Fruit fly (Drosophila melanogaster) whole organism, embryonic: Measurements from ENCODE around the gene ClC-c.

Source experiments
- CG11560 ChIP-seq: fragments of 200-800 bp; sonication (Bioruptor generic); IDR thresholded peaks from 3 replicates; pipeline ENCODE4 v1.3.6; 2022; ENCODE audit warnings: missing biosample characterization, missing genetic modification characterization
- CG12236 ChIP-seq: fragments of 200-800 bp; sonication (Bioruptor generic); optimal IDR thresholded peaks from 2 replicates; lab custom pipeline; 2016; ENCODE audit warnings: missing biosample characterization, missing genetic modification characterization
- CG12942 ChIP-seq: fragments of 200-800 bp; sonication (Bioruptor generic); optimal IDR thresholded peaks from 3 replicates; lab custom pipeline; 2016; ENCODE audit warnings: missing biosample characterization, missing genetic modification characterization
- CG14441 ChIP-seq: fragments of 200-800 bp; sonication (Bioruptor generic); IDR thresholded peaks from 2 replicates; pipeline ENCODE4 v1.3.6; 2022; ENCODE audit warnings: missing biosample characterization, missing genetic modification characterization
- CG15514 ChIP-seq: fragments of 200-800 bp; sonication (Bioruptor generic); optimal IDR thresholded peaks from 3 replicates; lab custom pipeline; 2017; ENCODE audit warnings: missing biosample characterization, missing genetic modification characterization, mild to moderate bottlenecking, moderate library complexity, missing genetic modification reagents
- CG17328 ChIP-seq: fragments of 200-800 bp; sonication (Bioruptor generic); IDR thresholded peaks from 2 replicates; pipeline ENCODE4 v1.3.6; 2022; ENCODE audit warnings: missing biosample characterization, missing genetic modification characterization
- CG18476 ChIP-seq: fragments of 200-800 bp; sonication (Bioruptor generic); optimal IDR thresholded peaks from 2 replicates; lab custom pipeline; 2016; ENCODE audit warnings: missing biosample characterization, mild to moderate bottlenecking, missing genetic modification characterization
- CG30020 ChIP-seq: fragments of 200-800 bp; optimal IDR thresholded peaks from 2 replicates; lab custom pipeline; 2019; ENCODE audit warnings: missing biosample characterization, mild to moderate bottlenecking, missing genetic modification characterization, moderate library complexity
- CG3065 ChIP-seq: fragments of 200-800 bp; sonication (Bioruptor generic); optimal IDR thresholded peaks from 2 replicates; lab custom pipeline; 2016; ENCODE audit warnings: missing biosample characterization, missing genetic modification characterization
- CG31441 ChIP-seq: fragments of 200-800 bp; sonication (Bioruptor generic); IDR thresholded peaks from 2 replicates; pipeline ENCODE4 v1.3.6; 2022; ENCODE audit warnings: missing biosample characterization, missing genetic modification characterization
- CG3726 ChIP-seq: fragments of 200-800 bp; sonication (Bioruptor generic); IDR thresholded peaks from 3 replicates; pipeline ENCODE4, ENCODE4 v1.3.6; 2022; ENCODE audit warnings: missing biosample characterization, missing genetic modification characterization
- CG3838 ChIP-seq: fragments of 200-800 bp; sonication (Bioruptor generic); optimal IDR thresholded peaks from 3 replicates; lab custom pipeline; 2016; ENCODE audit warnings: missing biosample characterization, missing genetic modification characterization
- CG5245 ChIP-seq: fragments of 200-800 bp; sonication (Bioruptor generic); optimal IDR thresholded peaks from 3 replicates; lab custom pipeline; 2016; ENCODE audit warnings: missing biosample characterization, missing genetic modification characterization
- CG6683 ChIP-seq: fragments of 200-800 bp; sonication (Bioruptor generic); optimal IDR thresholded peaks from 2 replicates; lab custom pipeline; 2017; ENCODE audit warnings: missing biosample characterization, mild to moderate bottlenecking, missing genetic modification characterization, missing genetic modification reagents
- CG8290 ChIP-seq, 3 experiments: fragments of 200-800 bp; sonication (Bioruptor generic); optimal IDR thresholded peaks; 2 replicates each; lab custom pipeline; 2016 to 2019; ENCODE audit warnings: missing biosample characterization in 3 of 3, missing genetic modification characterization in 3 of 3, mild to moderate bottlenecking in 2 of 3, moderate library complexity in 1 of 3
- CG8359 ChIP-seq: fragments of 200-800 bp; sonication (Bioruptor generic); optimal IDR thresholded peaks from 2 replicates; lab custom pipeline; 2017; ENCODE audit warnings: missing biosample characterization, mild to moderate bottlenecking, missing genetic modification characterization, borderline replicate concordance
- CG9437 ChIP-seq: fragments of 200-800 bp; sonication (Bioruptor generic); optimal IDR thresholded peaks from 2 replicates; lab custom pipeline; 2018; ENCODE audit warnings: missing biosample characterization, mild to moderate bottlenecking, missing genetic modification characterization
- Chrac-16 ChIP-seq: fragments of 200-800 bp; sonication (Bioruptor generic); optimal IDR thresholded peaks from 3 replicates; lab custom pipeline; 2016; ENCODE audit warnings: missing biosample characterization, missing genetic modification characterization
- D19B ChIP-seq: fragments of 200-800 bp; sonication (Bioruptor generic); optimal IDR thresholded peaks from 2 replicates; lab custom pipeline; 2017; ENCODE audit warnings: missing biosample characterization, mild to moderate bottlenecking, missing genetic modification characterization
- Eip74EF ChIP-seq, 2 experiments: fragments of 200-800 bp in 1 of 2; fragments of >200 bp in 1 of 2; sonication (Bioruptor generic) in 1 of 2; optimal IDR thresholded peaks; 2 replicates each; lab custom pipeline; 2017 to 2019; ENCODE audit warnings: missing biosample characterization in 2 of 2, missing genetic modification characterization in 2 of 2, mild to moderate bottlenecking in 1 of 2, moderate library complexity in 1 of 2
- HmgD ChIP-seq: fragments of 200-800 bp; sonication (Bioruptor generic); optimal IDR thresholded peaks from 3 replicates; lab custom pipeline; 2016; ENCODE audit warnings: missing biosample characterization, missing genetic modification characterization
- Jarid2 ChIP-seq: fragments of 200-800 bp; sonication (Bioruptor generic); optimal IDR thresholded peaks from 3 replicates; lab custom pipeline; 2017; ENCODE audit warnings: mild to moderate bottlenecking, missing biosample characterization, missing genetic modification reagents, missing genetic modification characterization
- Meics ChIP-seq: fragments of 200-800 bp; sonication (Bioruptor generic); optimal IDR thresholded peaks from 2 replicates; lab custom pipeline; 2017; ENCODE audit warnings: missing biosample characterization, mild to moderate bottlenecking, missing genetic modification characterization
- Opbp ChIP-seq: fragments of 200-800 bp; sonication (Bioruptor generic); IDR thresholded peaks from 3 replicates; pipeline ENCODE4 v1.3.6; 2022; ENCODE audit warnings: missing biosample characterization, missing genetic modification characterization; ENCODE audit not compliant: partially characterized antibody
- Optix ChIP-seq: fragments of 200-800 bp; sonication (Bioruptor generic); IDR thresholded peaks from 3 replicates; pipeline ENCODE4 v1.3.6; 2022; ENCODE audit warnings: missing biosample characterization, missing genetic modification characterization
- Rx ChIP-seq: fragments of 200-800 bp; sonication (Bioruptor generic); IDR thresholded peaks from 2 replicates; pipeline ENCODE4 v1.3.6; 2022; ENCODE audit warnings: missing biosample characterization, missing genetic modification characterization
- Tbp ChIP-seq: fragments of >200 bp; optimal IDR thresholded peaks from 2 replicates; lab custom pipeline; 2018; ENCODE audit warnings: missing biosample characterization, missing genetic modification characterization
- ash1 ChIP-seq: fragments of 200-800 bp; sonication (Bioruptor generic); optimal IDR thresholded peaks from 2 replicates; lab custom pipeline; 2018; ENCODE audit warnings: missing biosample characterization, mild to moderate bottlenecking, missing genetic modification characterization
- corto ChIP-seq: fragments of 200-800 bp; sonication (Bioruptor generic); optimal IDR thresholded peaks from 2 replicates; lab custom pipeline; 2016; ENCODE audit warnings: missing biosample characterization, mild to moderate bottlenecking, missing genetic modification characterization, moderate library complexity
- dimm ChIP-seq: fragments of 200-800 bp; sonication (Bioruptor generic); IDR thresholded peaks from 2 replicates; pipeline ENCODE4 v1.3.6; 2022; ENCODE audit warnings: missing biosample characterization, missing genetic modification characterization
- dpn ChIP-seq, 2 experiments: fragments of 200-800 bp; sonication (Bioruptor generic); optimal IDR thresholded peaks; 3 replicates each; lab custom pipeline; 2016; ENCODE audit warnings: missing biosample characterization in 2 of 2, missing genetic modification characterization in 2 of 2
- exex ChIP-seq: fragments of 200-800 bp; sonication (Bioruptor generic); optimal IDR thresholded peaks from 4 replicates; lab custom pipeline; 2018; ENCODE audit warnings: missing biosample characterization, mild to moderate bottlenecking, missing genetic modification characterization, moderate library complexity
- fd96Cb ChIP-seq: fragments of 200-800 bp; sonication (Bioruptor generic); optimal IDR thresholded peaks from 2 replicates; lab custom pipeline; 2018; ENCODE audit warnings: missing biosample characterization, mild to moderate bottlenecking, missing genetic modification characterization, moderate library complexity
- gsb-n ChIP-seq: fragments of 200-800 bp; sonication (Bioruptor generic); optimal IDR thresholded peaks from 3 replicates; lab custom pipeline; 2018; ENCODE audit warnings: missing biosample characterization, mild to moderate bottlenecking, missing genetic modification characterization
- nerfin-2 ChIP-seq: fragments of 200-800 bp; sonication (Bioruptor generic); IDR thresholded peaks from 2 replicates; pipeline ENCODE4 v1.3.6; 2022; ENCODE audit warnings: missing biosample characterization, missing genetic modification characterization; ENCODE audit not compliant: partially characterized antibody
- onecut ChIP-seq: fragments of 200-800 bp; sonication (Bioruptor generic); IDR thresholded peaks from 2 replicates; pipeline ENCODE4 v1.3.6; 2022; ENCODE audit warnings: missing biosample characterization, missing genetic modification characterization
- prd ChIP-seq, 3 experiments: fragments of >200 bp in 2 of 3; fragments of 200-800 bp in 1 of 3; sonication (Bioruptor generic) in 1 of 3; optimal IDR thresholded peaks in 2 of 3; IDR thresholded peaks in 1 of 3; 2 replicates in 2 of 3; 3 replicates in 1 of 3; pipeline versions ENCODE4 v1.3.6 to Lab custom; 2017 to 2022; ENCODE audit warnings: missing biosample characterization in 1 of 3, missing genetic modification characterization in 1 of 3
- pzg ChIP-seq: fragments of 200-800 bp; sonication (Bioruptor generic); optimal IDR thresholded peaks from 3 replicates; lab custom pipeline; 2018; ENCODE audit warnings: missing biosample characterization, mild to moderate bottlenecking, missing genetic modification characterization, moderate library complexity
- ro ChIP-seq: fragments of 200-800 bp; sonication (Bioruptor generic); IDR thresholded peaks from 2 replicates; pipeline ENCODE4 v1.3.6; 2022; ENCODE audit warnings: missing biosample characterization, missing genetic modification characterization
- sd ChIP-seq: fragments of 200-800 bp; sonication (Bioruptor generic); optimal IDR thresholded peaks from 3 replicates; lab custom pipeline; 2018; ENCODE audit warnings: missing biosample characterization, mild to moderate bottlenecking, missing genetic modification characterization, moderate library complexity
- sisA ChIP-seq: fragments of 200-800 bp; sonication (Bioruptor generic); IDR thresholded peaks from 2 replicates; pipeline ENCODE4 v1.3.6; 2022; ENCODE audit warnings: missing biosample characterization, missing genetic modification characterization
- sug ChIP-seq: fragments of 200-800 bp; optimal IDR thresholded peaks from 2 replicates; lab custom pipeline; 2019; ENCODE audit warnings: missing biosample characterization, mild to moderate bottlenecking, missing genetic modification characterization, moderate library complexity
- tio ChIP-seq: fragments of 200-800 bp; sonication (Bioruptor generic); optimal IDR thresholded peaks from 2 replicates; lab custom pipeline; 2017; ENCODE audit warnings: missing biosample characterization, missing genetic modification characterization, inconsistent platforms
- tll ChIP-seq, 2 experiments: fragments of 200-800 bp in 1 of 2; fragments of >200 bp in 1 of 2; sonication (Bioruptor generic) in 1 of 2; optimal IDR thresholded peaks; 2 replicates each; lab custom pipeline; 2017 to 2019; ENCODE audit warnings: missing biosample characterization in 2 of 2, missing genetic modification characterization in 2 of 2, mild to moderate bottlenecking in 1 of 2, moderate library complexity in 1 of 2
- twi ChIP-seq: fragments of 200-800 bp; optimal IDR thresholded peaks from 2 replicates; lab custom pipeline; 2019; ENCODE audit warnings: missing biosample characterization, mild to moderate bottlenecking, missing genetic modification characterization, moderate library complexity
- wor ChIP-seq: fragments of 200-800 bp; sonication (Bioruptor generic); IDR thresholded peaks from 2 replicates; pipeline ENCODE4 v1.3.6; 2022; ENCODE audit warnings: missing biosample characterization, missing genetic modification characterization

Gene ClC-c

DNA sequence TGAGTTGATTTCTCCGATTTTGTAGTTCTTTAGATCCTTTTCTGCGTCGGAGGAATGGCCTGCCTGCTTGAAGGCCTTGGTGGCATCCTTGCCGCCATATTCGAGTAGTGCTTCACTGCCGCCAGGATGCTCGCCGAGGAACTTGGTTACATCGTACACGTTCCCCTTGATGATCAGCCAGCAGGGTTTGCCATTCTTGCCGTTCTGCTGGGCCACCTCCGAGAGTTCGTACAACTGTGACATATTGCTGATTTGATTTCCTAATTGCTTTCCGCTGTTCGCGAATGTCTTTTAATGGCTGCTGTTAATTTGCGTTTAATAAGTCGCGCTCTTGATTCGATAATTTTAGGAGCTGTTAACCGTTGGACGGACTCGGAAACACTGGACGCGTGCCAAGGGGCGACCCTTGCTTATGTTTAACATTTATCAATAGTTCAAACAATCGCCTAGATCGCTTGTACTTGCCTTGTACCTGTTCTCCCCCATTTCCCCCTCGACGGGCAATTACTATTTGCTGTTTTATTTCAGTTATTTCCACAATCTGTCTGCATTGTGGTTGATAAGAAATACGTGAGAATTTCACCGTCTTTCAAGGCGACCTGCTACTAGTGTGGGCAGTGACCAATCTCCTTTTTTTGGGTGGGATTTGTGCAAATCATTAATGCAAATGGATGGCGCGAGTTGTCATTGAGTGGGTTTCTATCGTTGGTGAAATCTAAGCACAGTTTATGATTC, 46.7 kb downstream of the ClC-c start (continued):
- TF ChIP-seq CG5245, result no peak
- no peak for TF ChIP-seq CG17328 (GFP tag; lab: Robert Waterston, UW)
- no peak for TF ChIP-seq ash1
- TF ChIP-seq Eip74EF (GFP tag; optimal IDR thresholded peaks at IDR 0.05; lab: Kevin White, UChicago), result no peak
- TF ChIP-seq sd (tag; lab: Kevin White, UChicago), result peak; percentile 69
- TF ChIP-seq CG15514 (GFP tag; lab: Kevin White, UChicago), result no peak
- TF ChIP-seq CG9437 (GFP tag; lab: Kevin White, UChicago), result no peak
- no peak for TF ChIP-seq CG12942 (GFP tag; lab: Kevin White, UChicago)
- TF ChIP-seq tll (GFP tag; optimal IDR thresholded peaks at IDR 0.05; lab: Kevin White, UChicago), result no peak
- no peak for TF ChIP-seq Tbp (GFP tag; lab: Kevin White, UChicago)
- no peak for TF ChIP-seq ro (GFP tag; lab: Robert Waterston, UW)
- TF ChIP-seq Chrac-16, result no peak
- no peak for TF ChIP-seq CG3065
- TF ChIP-seq Jarid2 (GFP tag; lab: Kevin White, UChicago), result no peak
- TF ChIP-seq Opbp (GFP tag; lab: Robert Waterston, UW), result no peak
- TF ChIP-seq CG14441 (GFP tag; lab: Robert Waterston, UW), result 0 out of 2 replicates have a peak, but pooled peaks have one; percentile 9
- no peak for TF ChIP-seq nerfin-2 (GFP tag; lab: Robert Waterston, UW)
- TF ChIP-seq tio, result no peak
- no peak for TF ChIP-seq prd (optimal IDR thresholded peaks at IDR 0.05; lab: Kevin White, UChicago)
- TF ChIP-seq prd (GFP tag; IDR thresholded peaks at IDR 0.05; lab: Robert Waterston, UW), result no peak
- no peak for TF ChIP-seq wor (GFP tag; lab: Robert Waterston, UW)
- no peak for TF ChIP-seq CG3838 (GFP tag; lab: Kevin White, UChicago)
- TF ChIP-seq exex (tag; lab: Kevin White, UChicago), result peak; percentile 85
- TF ChIP-seq D19B (GFP tag; lab: Kevin White, UChicago), result no peak
- no peak for TF ChIP-seq CG8290 (GFP tag; optimal IDR thresholded peaks at IDR 0.05; lab: Kevin White, UChicago)
- no peak for TF ChIP-seq CG8290 (tag; optimal IDR thresholded peaks at IDR 0.05; lab: Kevin White, UChicago)
- TF ChIP-seq gsb-n (tag; lab: Kevin White, UChicago), result no peak
- no peak for TF ChIP-seq CG30020
- TF ChIP-seq Meics (GFP tag; lab: Kevin White, UChicago), result no peak
- peak; percentile 74 for TF ChIP-seq sug
- TF ChIP-seq CG8359, result no peak
- no peak for TF ChIP-seq CG6683 (GFP tag; lab: Kevin White, UChicago)
- TF ChIP-seq twi, result no peak
- TF ChIP-seq CG31441 (GFP tag; lab: Robert Waterston, UW), result no peak
- no peak for TF ChIP-seq Optix (GFP tag; lab: Robert Waterston, UW)
- TF ChIP-seq CG12236 (GFP tag; lab: Kevin White, UChicago), result no peak

DNA sequence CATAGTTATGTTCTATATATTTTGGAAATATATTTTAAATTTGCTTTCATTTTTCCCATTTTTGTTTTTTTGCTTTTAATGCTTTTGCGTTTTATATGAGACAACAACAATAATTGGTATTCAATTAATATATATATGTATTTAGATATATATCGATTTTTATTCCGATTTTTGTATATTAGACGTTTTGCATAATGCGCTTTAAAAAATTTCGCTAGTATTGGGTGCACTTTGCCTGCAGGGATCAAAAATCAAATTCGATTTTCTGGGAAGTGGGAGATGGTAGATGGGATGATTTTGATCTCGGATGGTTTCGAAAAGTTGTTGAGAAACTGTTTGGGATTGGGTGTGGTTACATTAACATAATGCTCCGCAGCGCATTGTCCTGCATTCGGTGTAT, 47.5 kb downstream of the ClC-c start, which contains the start of gene CG5157:
TSS of gene CG5157 (minus strand) at position 101 of the 400 bp plus-strand sequence.
- TF ChIP-seq corto (GFP tag; lab: Kevin White, UChicago), result no peak
- TF ChIP-seq CG11560 (tag; lab: Robert Waterston, UW), result no peak
- no peak for TF ChIP-seq sisA
- TF ChIP-seq dimm (GFP tag; lab: Robert Waterston, UW), result no peak
- TF ChIP-seq fd96Cb (tag; lab: Kevin White, UChicago), result no peak
- no peak for TF ChIP-seq onecut
- no peak for TF ChIP-seq dpn (GFP tag; optimal IDR thresholded peaks at IDR 0.05; lab: Kevin White, UChicago)
- TF ChIP-seq CG3726 (GFP tag; lab: Robert Waterston, UW), result no peak
- no peak for TF ChIP-seq HmgD (GFP tag; lab: Kevin White, UChicago)
- TF ChIP-seq CG18476, result no peak
- no peak for TF ChIP-seq pzg (GFP tag; lab: Kevin White, UChicago)
- TF ChIP-seq Rx (GFP tag; lab: Robert Waterston, UW), result no peak
